Worm (Caenorhabditis elegans) whole organism, young adult: ENCODE results near the gene F52H2.5.

ENCODE experiments used
- F33H1.4 ChIP-seq: fragments of 200-800 bp; sonication (Bioruptor generic); IDR thresholded peaks from 2 replicates; pipeline ENCODE4 v1.3.6; 2022; ENCODE audit warnings: missing genetic modification reagents, missing genetic modification characterization, missing compliant biosample characterization
- F57C9.4 ChIP-seq: sonication (generic microtip); optimal IDR thresholded peaks from 2 replicates; lab custom pipeline; 2017; ENCODE audit warnings: mild to moderate bottlenecking, missing genetic modification characterization, missing compliant biosample characterization
- K11D2.4 ChIP-seq: fragments of 200-800 bp; sonication (Bioruptor generic); IDR thresholded peaks from 2 replicates; pipeline ENCODE4 v1.3.6; 2022; ENCODE audit warnings: missing genetic modification reagents, missing genetic modification characterization, missing compliant biosample characterization
- egl-44 ChIP-seq: fragments of 200-800 bp; sonication (Bioruptor generic); IDR thresholded peaks from 2 replicates; pipeline ENCODE4 v1.3.6; 2022; ENCODE audit warnings: missing genetic modification reagents, missing genetic modification characterization, missing compliant biosample characterization
- lin-54 ChIP-seq: fragments of 200-800 bp; sonication (Bioruptor generic); optimal IDR thresholded peaks from 2 replicates; lab custom pipeline; 2018; ENCODE audit warnings: mild to moderate bottlenecking, missing genetic modification characterization, missing compliant biosample characterization
- mxl-1 ChIP-seq: sonication (generic microtip); optimal IDR thresholded peaks from 2 replicates; lab custom pipeline; 2016; ENCODE audit warnings: missing genetic modification characterization, missing compliant biosample characterization
- nhr-179 ChIP-seq: sonication (generic microtip); optimal IDR thresholded peaks from 2 replicates; lab custom pipeline; 2016; ENCODE audit warnings: mild to moderate bottlenecking, missing genetic modification characterization, missing compliant biosample characterization
- unc-130 ChIP-seq: sonication (generic microtip); optimal IDR thresholded peaks from 2 replicates; lab custom pipeline; 2016; ENCODE audit warnings: missing genetic modification reagents, missing genetic modification characterization, missing compliant biosample characterization
- unc-62 ChIP-seq: fragments of 150-350 bp; optimal IDR thresholded peaks from 2 replicates; lab custom pipeline; 2014; ENCODE audit warnings: missing biosample characterization, missing genetic modification reagents, missing genetic modification characterization

DNA sequence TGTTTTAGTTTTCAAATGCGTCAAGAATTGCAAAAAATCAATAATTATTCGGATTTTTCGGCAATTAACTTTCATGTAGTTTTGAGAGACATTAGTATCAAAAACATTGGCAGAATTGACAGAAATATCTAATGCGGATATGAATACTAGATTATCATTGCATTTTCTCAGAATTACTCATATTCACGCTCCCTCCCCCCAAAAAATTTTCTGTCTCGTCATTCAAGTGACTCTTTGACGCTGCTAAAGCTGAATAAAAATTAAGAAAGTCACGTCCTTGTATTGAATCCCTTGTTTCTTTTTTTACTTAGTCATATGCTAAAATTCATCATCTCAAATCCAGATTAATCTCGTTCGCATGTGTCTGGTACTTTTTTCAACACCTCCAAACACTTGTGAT, 36.7 kb upstream of the F52H2.5 start:
- no peak for TF ChIP-seq F57C9.4 (tag; lab: Kevin White, UChicago)
- TF ChIP-seq unc-130 (GFP tag; lab: Kevin White, UChicago): no peak
- TF ChIP-seq unc-62 (GFP tag; lab: Kevin White, UChicago): no peak
- no peak for TF ChIP-seq egl-44 (GFP tag; lab: Robert Waterston, UW)
- TF ChIP-seq lin-54: no peak
- no peak for TF ChIP-seq F33H1.4 (GFP tag; lab: Robert Waterston, UW)
- no peak for TF ChIP-seq K11D2.4 (GFP tag; lab: Robert Waterston, UW)
- TF ChIP-seq nhr-179 (tag; lab: Kevin White, UChicago): no peak
- TF ChIP-seq mxl-1: no peak
